Worm (Caenorhabditis elegans) whole organism, L1 larva: ENCODE results near the gene C32B5.15.
"Not testable (repeated sequence)": the region's sequence is repeated elsewhere in the genome, so short reads cannot be mapped to it uniquely, and the experiment has no call there.

Experiments
- elt-2 ChIP-seq: sonication (generic microtip); optimal IDR thresholded peaks from 2 replicates; lab custom pipeline; 2016; ENCODE audit warnings: missing genetic modification characterization, mild to moderate bottlenecking, inconsistent platforms, missing compliant biosample characterization, missing genetic modification reagents
- lin-13 ChIP-seq: fragments of 150-350 bp; optimal IDR thresholded peaks from 2 replicates; lab custom pipeline; 2014; ENCODE audit warnings: missing biosample characterization, missing genetic modification reagents, missing genetic modification characterization
- nhr-76 ChIP-seq: sonication (generic microtip); optimal IDR thresholded peaks from 2 replicates; lab custom pipeline; 2017; ENCODE audit warnings: missing biosample characterization, missing genetic modification characterization
- snpc-4 ChIP-seq: fragments of 150-350 bp; optimal IDR thresholded peaks from 2 replicates; lab custom pipeline; 2014; ENCODE audit warnings: missing biosample characterization, missing genetic modification characterization
- unc-98 ChIP-seq: fragments of 200-800 bp; sonication (Bioruptor generic); IDR thresholded peaks from 2 replicates; pipeline ENCODE4 v1.3.6; 2022; ENCODE audit warnings: missing genetic modification characterization, missing compliant biosample characterization

DNA sequence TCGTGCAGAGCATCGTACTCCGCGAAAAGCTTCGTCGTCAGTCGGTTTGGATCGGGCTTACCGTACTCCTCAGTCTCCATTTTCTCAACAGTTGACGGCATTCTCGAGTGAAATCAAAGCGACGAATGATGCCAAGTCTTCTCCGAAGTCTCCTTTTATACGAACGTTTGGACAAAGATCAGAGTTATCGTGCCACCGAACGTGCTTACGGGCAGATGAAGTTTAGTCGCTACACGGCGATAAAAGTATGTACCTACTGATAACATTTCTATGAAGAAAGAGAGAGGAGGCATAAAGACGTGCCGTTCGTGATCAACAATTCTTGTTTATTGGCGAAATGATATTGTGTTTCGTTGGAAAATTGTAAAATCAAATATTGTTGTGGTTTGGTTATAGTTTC is 33.6 kb upstream of the C32B5.15 start, which contains the start of gene F45D11.14:
- not testable (repeated sequence) for TF ChIP-seq unc-98 (GFP tag; lab: Robert Waterston, UW); elt-2 (tag; lab: Kevin White, UChicago); lin-13 (GFP tag; lab: Kevin White, UChicago); nhr-76 (tag; lab: Kevin White, UChicago); snpc-4 (tag; lab: Kevin White, UChicago)
